Fruit fly (Drosophila melanogaster) whole organism, embryonic: ENCODE data around the gene CG16719.

Experiments used
- Atf6 ChIP-seq: fragments of 200-800 bp; sonication (Bioruptor generic); IDR thresholded peaks from 2 replicates; pipeline ENCODE4 v1.3.6; 2022; ENCODE audit warnings: missing biosample characterization, missing genetic modification characterization
- BEAF-32 ChIP-seq: fragments of 200-800 bp; sonication (Bioruptor generic); optimal IDR thresholded peaks from 3 replicates; lab custom pipeline; 2017; ENCODE audit warnings: missing biosample characterization, missing genetic modification characterization, mild to moderate bottlenecking, moderate library complexity, missing genetic modification reagents
- CG10274 ChIP-seq: fragments of 200-800 bp; sonication (Bioruptor generic); optimal IDR thresholded peaks from 3 replicates; lab custom pipeline; 2017; ENCODE audit warnings: missing biosample characterization, mild to moderate bottlenecking, missing genetic modification characterization
- CG10543 ChIP-seq: fragments of 200-800 bp; sonication (Bioruptor generic); optimal IDR thresholded peaks from 3 replicates; lab custom pipeline; 2017; ENCODE audit warnings: missing biosample characterization, mild to moderate bottlenecking, missing genetic modification characterization, moderate library complexity
- CG10565 ChIP-seq: fragments of 200-800 bp; sonication (Bioruptor generic); optimal IDR thresholded peaks from 3 replicates; lab custom pipeline; 2016; ENCODE audit warnings: missing biosample characterization, mild to moderate bottlenecking, missing genetic modification characterization
- CG12391 ChIP-seq: fragments of 200-800 bp; sonication (Bioruptor generic); optimal IDR thresholded peaks from 3 replicates; lab custom pipeline; 2018; ENCODE audit warnings: missing biosample characterization, mild to moderate bottlenecking, missing genetic modification characterization, moderate library complexity
- CG14965 ChIP-seq: fragments of 200-800 bp; sonication (Bioruptor generic); optimal IDR thresholded peaks from 2 replicates; lab custom pipeline; 2016; ENCODE audit warnings: missing biosample characterization, missing genetic modification characterization, borderline replicate concordance
- CG15269 ChIP-seq: fragments of 200-800 bp; sonication (Bioruptor generic); optimal IDR thresholded peaks from 2 replicates; lab custom pipeline; 2018; ENCODE audit warnings: missing biosample characterization, mild to moderate bottlenecking, missing genetic modification characterization, moderate library complexity
- CG15696 ChIP-seq: fragments of 200-800 bp; sonication (Bioruptor generic); optimal IDR thresholded peaks from 2 replicates; lab custom pipeline; 2019; ENCODE audit warnings: missing biosample characterization, mild to moderate bottlenecking, missing genetic modification characterization, moderate library complexity
- CG17802 ChIP-seq: fragments of 200-800 bp; sonication (Bioruptor generic); optimal IDR thresholded peaks from 2 replicates; lab custom pipeline; 2018; ENCODE audit warnings: missing biosample characterization, mild to moderate bottlenecking, missing genetic modification characterization, moderate library complexity
- CG18011 ChIP-seq: fragments of 200-800 bp; sonication (Bioruptor generic); optimal IDR thresholded peaks from 2 replicates; lab custom pipeline; 2017; ENCODE audit warnings: missing biosample characterization, missing genetic modification characterization, mild to moderate bottlenecking, moderate library complexity, missing genotype
- CG18619 ChIP-seq: fragments of 200-800 bp; sonication (Bioruptor generic); optimal IDR thresholded peaks from 3 replicates; lab custom pipeline; 2017; ENCODE audit warnings: missing biosample characterization, mild to moderate bottlenecking, missing genetic modification characterization
- CG2712 ChIP-seq: fragments of 200-800 bp; optimal IDR thresholded peaks from 3 replicates; lab custom pipeline; 2019; ENCODE audit warnings: missing biosample characterization, mild to moderate bottlenecking, missing genetic modification characterization, moderate library complexity
- CG30020 ChIP-seq: fragments of 200-800 bp; optimal IDR thresholded peaks from 2 replicates; lab custom pipeline; 2019; ENCODE audit warnings: missing biosample characterization, mild to moderate bottlenecking, missing genetic modification characterization, moderate library complexity
- CG4404 ChIP-seq: fragments of 200-800 bp; sonication (Bioruptor generic); IDR thresholded peaks from 2 replicates; pipeline ENCODE4 v1.3.6; 2022; ENCODE audit warnings: missing biosample characterization, missing genetic modification characterization
- CG6175 ChIP-seq: fragments of 200-800 bp; sonication (Bioruptor generic); IDR thresholded peaks from 3 replicates; pipeline ENCODE4 v1.3.6; 2022; ENCODE audit warnings: missing biosample characterization, missing genetic modification characterization
- CG6765 ChIP-seq: fragments of 200-800 bp; sonication (Bioruptor generic); optimal IDR thresholded peaks from 3 replicates; lab custom pipeline; 2017; ENCODE audit warnings: missing biosample characterization, mild to moderate bottlenecking, missing genetic modification characterization
- CG6791 ChIP-seq: fragments of 200-800 bp; sonication (Bioruptor generic); IDR thresholded peaks from 3 replicates; pipeline ENCODE4 v1.3.6; 2022; ENCODE audit warnings: missing biosample characterization, missing genetic modification characterization; ENCODE audit not compliant: partially characterized antibody
- CG7786 ChIP-seq: fragments of 200-800 bp; sonication (Bioruptor generic); optimal IDR thresholded peaks from 2 replicates; lab custom pipeline; 2016; ENCODE audit warnings: missing biosample characterization, missing genetic modification characterization
- CG7839 ChIP-seq: fragments of 200-800 bp; sonication (Bioruptor generic); optimal IDR thresholded peaks from 3 replicates; lab custom pipeline; 2018; ENCODE audit warnings: missing biosample characterization, mild to moderate bottlenecking, missing genetic modification characterization, moderate library complexity
- CG8281 ChIP-seq: fragments of 200-800 bp; sonication (Bioruptor generic); optimal IDR thresholded peaks from 2 replicates; lab custom pipeline; 2018; ENCODE audit warnings: missing biosample characterization, mild to moderate bottlenecking, missing genetic modification characterization, moderate library complexity
- CG8290 ChIP-seq, 3 experiments: fragments of 200-800 bp; sonication (Bioruptor generic); optimal IDR thresholded peaks; 2 replicates each; lab custom pipeline; 2016 to 2019; ENCODE audit warnings: missing biosample characterization in 3 of 3, missing genetic modification characterization in 3 of 3, mild to moderate bottlenecking in 2 of 3, moderate library complexity in 1 of 3
- D19B ChIP-seq: fragments of 200-800 bp; sonication (Bioruptor generic); optimal IDR thresholded peaks from 2 replicates; lab custom pipeline; 2017; ENCODE audit warnings: missing biosample characterization, mild to moderate bottlenecking, missing genetic modification characterization
- Dip2 ChIP-seq: fragments of 200-800 bp; sonication (Bioruptor generic); IDR thresholded peaks from 2 replicates; pipeline ENCODE4 v1.3.6; 2022; ENCODE audit warnings: missing biosample characterization, missing genetic modification characterization
- Doc2 ChIP-seq: fragments of 200-800 bp; sonication (Bioruptor generic); IDR thresholded peaks from 2 replicates; pipeline ENCODE4 v1.3.6; 2022; ENCODE audit warnings: missing biosample characterization, missing genetic modification characterization
- Gsc ChIP-seq: fragments of 200-800 bp; sonication (Bioruptor generic); IDR thresholded peaks from 2 replicates; pipeline ENCODE4 v1.3.6; 2022; ENCODE audit warnings: missing biosample characterization, missing genetic modification characterization
- Gug ChIP-seq: fragments of 200-800 bp; sonication (Bioruptor generic); IDR thresholded peaks from 4 replicates; pipeline ENCODE4 v1.3.6; 2022; ENCODE audit warnings: missing biosample characterization, missing genetic modification characterization
- HmgD ChIP-seq: fragments of 200-800 bp; sonication (Bioruptor generic); optimal IDR thresholded peaks from 3 replicates; lab custom pipeline; 2016; ENCODE audit warnings: missing biosample characterization, missing genetic modification characterization
- Nf-YC ChIP-seq: fragments of 200-800 bp; optimal IDR thresholded peaks from 3 replicates; lab custom pipeline; 2019; ENCODE audit warnings: missing biosample characterization, mild to moderate bottlenecking, missing genetic modification characterization, moderate library complexity
- Oli ChIP-seq: fragments of 200-800 bp; sonication (Bioruptor generic); optimal IDR thresholded peaks from 2 replicates; lab custom pipeline; 2018; ENCODE audit warnings: missing biosample characterization, mild to moderate bottlenecking, missing genetic modification characterization, moderate library complexity
- Six4 ChIP-seq: fragments of 200-800 bp; sonication (Bioruptor generic); optimal IDR thresholded peaks from 2 replicates; lab custom pipeline; 2016; ENCODE audit warnings: missing biosample characterization, missing genetic modification characterization
- Sox100B ChIP-seq: fragments of 200-800 bp; sonication (Bioruptor generic); optimal IDR thresholded peaks from 3 replicates; lab custom pipeline; 2018; ENCODE audit warnings: missing biosample characterization, mild to moderate bottlenecking, missing genetic modification characterization
- Taf1 ChIP-seq: fragments of 200-800 bp; sonication (Bioruptor generic); IDR thresholded peaks from 2 replicates; pipeline ENCODE4 v1.3.6; 2022; ENCODE audit warnings: missing biosample characterization, missing genetic modification characterization
- ato ChIP-seq: fragments of 200-800 bp; sonication (Bioruptor generic); IDR thresholded peaks from 2 replicates; pipeline ENCODE4 v1.3.6; 2022; ENCODE audit warnings: missing biosample characterization, missing genetic modification characterization; ENCODE audit not compliant: partially characterized antibody
- bcd ChIP-seq: fragments of 200-800 bp; sonication (Bioruptor generic); optimal IDR thresholded peaks from 2 replicates; lab custom pipeline; 2017; ENCODE audit warnings: missing biosample characterization, mild to moderate bottlenecking, missing genetic modification characterization
- dati ChIP-seq: fragments of 200-800 bp; sonication (Bioruptor generic); IDR thresholded peaks from 2 replicates; pipeline ENCODE4 v1.3.6; 2022; ENCODE audit warnings: missing biosample characterization, missing genetic modification characterization
- ftz-f1 ChIP-seq: fragments of 200-800 bp; sonication (Bioruptor generic); optimal IDR thresholded peaks from 2 replicates; lab custom pipeline; 2016; ENCODE audit warnings: missing biosample characterization, missing genetic modification characterization
- gcm2 ChIP-seq: fragments of 200-800 bp; sonication (Bioruptor generic); optimal IDR thresholded peaks from 2 replicates; lab custom pipeline; 2016; ENCODE audit warnings: missing biosample characterization, missing genetic modification characterization
- hbn ChIP-seq: fragments of 200-800 bp; sonication (Bioruptor generic); IDR thresholded peaks from 2 replicates; pipeline ENCODE4 v1.3.6; 2022; ENCODE audit warnings: missing biosample characterization, missing genetic modification characterization; ENCODE audit not compliant: partially characterized antibody
- inv ChIP-seq: fragments of 200-800 bp; sonication (Bioruptor generic); IDR thresholded peaks from 2 replicates; pipeline ENCODE4 v1.3.6; 2022; ENCODE audit warnings: missing biosample characterization, missing genetic modification characterization; ENCODE audit not compliant: partially characterized antibody
- jing ChIP-seq: fragments of 200-800 bp; sonication (Bioruptor generic); optimal IDR thresholded peaks from 2 replicates; lab custom pipeline; 2018; ENCODE audit warnings: missing biosample characterization, mild to moderate bottlenecking, missing genetic modification characterization
- lbe ChIP-seq: fragments of 200-800 bp; sonication (Bioruptor generic); optimal IDR thresholded peaks from 2 replicates; lab custom pipeline; 2016; ENCODE audit warnings: missing biosample characterization, mild to moderate bottlenecking, missing genetic modification characterization
- mam ChIP-seq: fragments of 200-800 bp; sonication (Bioruptor generic); optimal IDR thresholded peaks from 3 replicates; lab custom pipeline; 2016; ENCODE audit warnings: missing biosample characterization, missing genetic modification characterization
- rib ChIP-seq: fragments of 200-800 bp; sonication (Bioruptor generic); IDR thresholded peaks from 2 replicates; pipeline ENCODE4 v1.3.6; 2022; ENCODE audit warnings: missing biosample characterization, missing genetic modification characterization
- tx ChIP-seq: fragments of 200-800 bp; sonication (Bioruptor generic); optimal IDR thresholded peaks from 2 replicates; lab custom pipeline; 2016; ENCODE audit warnings: missing biosample characterization, missing genetic modification characterization
- usp ChIP-seq: fragments of >200 bp; optimal IDR thresholded peaks from 2 replicates; lab custom pipeline; 2017; ENCODE audit warnings: missing biosample characterization, missing genetic modification characterization
- wek ChIP-seq: fragments of 200-800 bp; sonication (Bioruptor generic); optimal IDR thresholded peaks from 3 replicates; lab custom pipeline; 2018; ENCODE audit warnings: missing biosample characterization, mild to moderate bottlenecking, missing genetic modification characterization, moderate library complexity
- yki ChIP-seq: fragments of >200 bp; optimal IDR thresholded peaks from 3 replicates; lab custom pipeline; 2018

Gene CG16719

dm6 chr3L:9696650-9697526 is 11.9 kb downstream of the CG16719 start, which contains the start of gene Prps (continued):
- peak; percentile 81 for TF ChIP-seq Taf1
- peak; percentile 30 for TF ChIP-seq Oli (tag; lab: Kevin White, UChicago)
- peak; percentile 36 for TF ChIP-seq jing (GFP tag; lab: Kevin White, UChicago)
- TF ChIP-seq Sox100B (GFP tag; lab: Kevin White, UChicago), result peak; percentile 44
- TF ChIP-seq CG6791 (GFP tag; lab: Robert Waterston, UW), result no peak
- TF ChIP-seq CG18011 (GFP tag; lab: Kevin White, UChicago), result peak; percentile 53
- 0 out of 2 replicates have a peak, but pooled peaks have one; percentile 12 for TF ChIP-seq hbn
- peak; percentile 77; the same call in 2 of the 3 replicates for TF ChIP-seq CG6175
- no peak for TF ChIP-seq CG10565 (GFP tag; lab: Kevin White, UChicago)
- TF ChIP-seq yki, result no peak
- no peak for TF ChIP-seq Gsc
- TF ChIP-seq CG10543 (GFP tag; lab: Kevin White, UChicago), result peak; percentile 51
- TF ChIP-seq Nf-YC (tag; lab: Kevin White, UChicago), result peak; percentile 68
- peak; percentile 68 for TF ChIP-seq bcd
- TF ChIP-seq CG12391 (tag; lab: Kevin White, UChicago), result peak; percentile 66
- TF ChIP-seq Gug (GFP tag; lab: Robert Waterston, UW), result peak; percentile 78
- TF ChIP-seq CG4404 (GFP tag; lab: Robert Waterston, UW), result no peak
- TF ChIP-seq CG8290 (GFP tag; optimal IDR thresholded peaks at IDR 0.05; lab: Kevin White, UChicago), result peak; percentile 37
- TF ChIP-seq CG8290 (tag; optimal IDR thresholded peaks at IDR 0.05; lab: Kevin White, UChicago), result peak; percentile 36 to 94
- TF ChIP-seq CG18619 (GFP tag; lab: Kevin White, UChicago), result peak; percentile 52
- TF ChIP-seq Dip2, result no peak
- no peak for TF ChIP-seq HmgD
- TF ChIP-seq CG7839 (tag; lab: Kevin White, UChicago), result peak; percentile 76
- TF ChIP-seq ftz-f1 (GFP tag; lab: Kevin White, UChicago), result no peak
- peak; percentile 95 for TF ChIP-seq D19B (GFP tag; lab: Kevin White, UChicago)
- 0 out of 2 replicates have a peak, but pooled peaks have one; percentile 39 for TF ChIP-seq dati (GFP tag; lab: Robert Waterston, UW)
- no peak for TF ChIP-seq ato (GFP tag; lab: Robert Waterston, UW)
- TF ChIP-seq CG10274 (GFP tag; lab: Kevin White, UChicago), result no peak
- TF ChIP-seq mam (GFP tag; lab: Kevin White, UChicago), result peak; percentile 88
- peak; percentile 58 for TF ChIP-seq tx (GFP tag; lab: Kevin White, UChicago)
- TF ChIP-seq CG6765 (GFP tag; lab: Kevin White, UChicago), result peak; percentile 52
- TF ChIP-seq wek (GFP tag; lab: Kevin White, UChicago), result peak; percentile 42
- TF ChIP-seq Atf6 (GFP tag; lab: Robert Waterston, UW), result peak; percentile 73
- peak; percentile 82 for TF ChIP-seq CG7786 (GFP tag; lab: Kevin White, UChicago)
- no peak for TF ChIP-seq CG15696 (tag; lab: Kevin White, UChicago)
- peak; percentile 36 for TF ChIP-seq CG17802 (tag; lab: Kevin White, UChicago)
- TF ChIP-seq usp (GFP tag; lab: Kevin White, UChicago), result no peak
- TF ChIP-seq Six4 (GFP tag; lab: Kevin White, UChicago), result peak; percentile 59
- no peak for TF ChIP-seq inv (GFP tag; lab: Robert Waterston, UW)
- no peak for TF ChIP-seq CG30020
- TF ChIP-seq Doc2, result no peak
- peak; percentile 78 for TF ChIP-seq CG2712 (tag; lab: Kevin White, UChicago)
- TF ChIP-seq gcm2 (GFP tag; lab: Kevin White, UChicago), result peak; percentile 49
- peak; percentile 77 for TF ChIP-seq CG15269 (tag; lab: Kevin White, UChicago)
- no peak for TF ChIP-seq CG14965 (GFP tag; lab: Kevin White, UChicago)
- peak; percentile 14 for TF ChIP-seq CG8281 (tag; lab: Kevin White, UChicago)
- TF ChIP-seq rib, result peak; percentile 65; the same call in 1 of the 2 replicates
- peak; percentile 85 for TF ChIP-seq lbe (GFP tag; lab: Kevin White, UChicago)
- no peak for TF ChIP-seq BEAF-32 (GFP tag; lab: Kevin White, UChicago)
